Worm (Caenorhabditis elegans) whole organism, mixed stage, embryonic: ENCODE data around the gene F36H12.4.

Experiments used
- ceh-43 ChIP-seq: fragments of 200-800 bp; sonication (Bioruptor generic); optimal IDR thresholded peaks from 2 replicates; lab custom pipeline; 2018; ENCODE audit warnings: mild to moderate bottlenecking, missing genetic modification characterization, moderate library complexity, missing compliant biosample characterization
- ces-1 ChIP-seq: fragments of 150-350 bp; optimal IDR thresholded peaks from 2 replicates; lab custom pipeline; 2014; ENCODE audit warnings: missing biosample characterization, missing genetic modification reagents, missing genetic modification characterization
- elt-1 ChIP-seq: sonication (generic microtip); optimal IDR thresholded peaks from 2 replicates; lab custom pipeline; 2017; ENCODE audit warnings: missing genetic modification characterization, mild to moderate bottlenecking, missing compliant biosample characterization, antibody characterized with exemption, moderate library complexity, borderline replicate concordance; ENCODE audit not compliant: insufficient read depth
- elt-3 ChIP-seq: fragments of 150-350 bp; optimal IDR thresholded peaks from 2 replicates; lab custom pipeline; 2014; ENCODE audit warnings: missing biosample characterization, missing genetic modification characterization
- ham-2 ChIP-seq: fragments of 200-800 bp; sonication (Bioruptor generic); optimal IDR thresholded peaks from 2 replicates; lab custom pipeline; 2018; ENCODE audit warnings: mild to moderate bottlenecking, missing genetic modification characterization, missing compliant biosample characterization
- hlh-1 ChIP-seq: fragments of 150-350 bp; optimal IDR thresholded peaks from 2 replicates; lab custom pipeline; 2014; ENCODE audit warnings: missing biosample characterization, missing genetic modification reagents, missing genetic modification characterization
- lin-13 ChIP-seq: fragments of 150-350 bp; optimal IDR thresholded peaks from 2 replicates; lab custom pipeline; 2014; ENCODE audit warnings: missing biosample characterization, missing genetic modification characterization
- lsy-2 ChIP-seq: fragments of 150-350 bp; optimal IDR thresholded peaks from 2 replicates; lab custom pipeline; 2014; ENCODE audit warnings: missing biosample characterization, missing genetic modification characterization
- mab-5 ChIP-seq: fragments of 150-350 bp; optimal IDR thresholded peaks from 2 replicates; lab custom pipeline; 2014; ENCODE audit warnings: missing biosample characterization, missing genetic modification characterization
- nhr-12 ChIP-seq: fragments of 150-350 bp; optimal IDR thresholded peaks from 2 replicates; lab custom pipeline; 2014; ENCODE audit warnings: missing biosample characterization, missing genetic modification characterization
- nhr-76 ChIP-seq: sonication (generic microtip); optimal IDR thresholded peaks from 2 replicates; lab custom pipeline; 2017; ENCODE audit warnings: missing biosample characterization, missing genetic modification characterization
- sptf-1 ChIP-seq: sonication (generic microtip); optimal IDR thresholded peaks from 2 replicates; lab custom pipeline; 2017; ENCODE audit warnings: mild to moderate bottlenecking, missing genetic modification characterization, moderate library complexity, missing compliant biosample characterization
- unc-62 ChIP-seq: fragments of 150-350 bp; optimal IDR thresholded peaks from 2 replicates; lab custom pipeline; 2014; ENCODE audit warnings: missing biosample characterization, missing genetic modification reagents, missing genetic modification characterization
- ztf-11 ChIP-seq: fragments of 150-350 bp; optimal IDR thresholded peaks from 2 replicates; lab custom pipeline; 2014; ENCODE audit warnings: missing biosample characterization, missing genetic modification characterization

ce11 chrIV:5294467-5294866, 25.6 kb downstream of the F36H12.4 start:
- no peak for TF ChIP-seq sptf-1
- no peak for TF ChIP-seq nhr-12
- no peak for TF ChIP-seq hlh-1
- no peak for TF ChIP-seq elt-3
- TF ChIP-seq ces-1 = no peak
- TF ChIP-seq unc-62 (GFP tag; lab: Kevin White, UChicago) = no peak
- no peak for TF ChIP-seq elt-1 (tag; lab: Kevin White, UChicago)
- no peak for TF ChIP-seq lsy-2 (tag; lab: Kevin White, UChicago)
- TF ChIP-seq lin-13 (tag; lab: Kevin White, UChicago) = no peak
- no peak for TF ChIP-seq ceh-43
- TF ChIP-seq nhr-76 (tag; lab: Kevin White, UChicago) = no peak
- TF ChIP-seq ztf-11 (tag; lab: Kevin White, UChicago) = no peak
- no peak for TF ChIP-seq mab-5 (tag; lab: Kevin White, UChicago)
- TF ChIP-seq ham-2 (GFP tag; lab: Kevin White, UChicago) = no peak
